Worm (Caenorhabditis elegans) whole organism, L4 larva: ENCODE measurements around the gene nlp-29.

Source experiments
- D1046.2 ChIP-seq: fragments of 200-800 bp; sonication (Bioruptor generic); IDR thresholded peaks from 2 replicates; pipeline ENCODE4 v1.3.6; 2022; ENCODE audit warnings: missing genetic modification characterization, missing compliant biosample characterization
- F37D6.2 ChIP-seq: sonication (generic microtip); optimal IDR thresholded peaks from 2 replicates; lab custom pipeline; 2016; ENCODE audit warnings: mild to moderate bottlenecking, missing genetic modification characterization, missing compliant biosample characterization
- F49E8.2 ChIP-seq: sonication (generic microtip); optimal IDR thresholded peaks from 2 replicates; lab custom pipeline; 2016; ENCODE audit warnings: missing compliant biosample characterization, mild to moderate bottlenecking, missing genetic modification characterization, borderline replicate concordance
- T20F7.1 ChIP-seq: fragments of 200-800 bp; sonication (Bioruptor generic); optimal IDR thresholded peaks from 2 replicates; lab custom pipeline; 2018; ENCODE audit warnings: mild to moderate bottlenecking, missing genetic modification characterization, missing compliant biosample characterization
- Y75B8A.6 ChIP-seq: fragments of 200-800 bp; sonication (Bioruptor generic); IDR thresholded peaks from 2 replicates; pipeline ENCODE4 v1.3.6; 2022; ENCODE audit warnings: missing genetic modification reagents, missing genetic modification characterization, missing compliant biosample characterization
- ZK337.2 ChIP-seq: fragments of 200-800 bp; sonication (Bioruptor generic); IDR thresholded peaks from 2 replicates; pipeline ENCODE4 v1.3.6; 2022; ENCODE audit warnings: missing genetic modification reagents, missing genetic modification characterization, missing compliant biosample characterization
- ZK546.5 ChIP-seq, 2 experiments: sonication (generic microtip); optimal IDR thresholded peaks; 2 replicates each; lab custom pipeline; 2017; ENCODE audit warnings: missing biosample characterization in 2 of 2, missing genetic modification characterization in 2 of 2
- aha-1 ChIP-seq: fragments of 150-350 bp; peaks from one replicate; lab custom pipeline; 2014; ENCODE audit warnings: missing biosample characterization, missing genetic modification characterization
- ceh-32 ChIP-seq: sonication (generic microtip); optimal IDR thresholded peaks from 2 replicates; lab custom pipeline; 2016; ENCODE audit warnings: mild to moderate bottlenecking, missing genetic modification characterization, missing compliant biosample characterization; ENCODE audit not compliant: poor library complexity
- ceh-82 ChIP-seq: sonication (generic microtip); optimal IDR thresholded peaks from 2 replicates; lab custom pipeline; 2017; ENCODE audit warnings: missing biosample characterization, missing genetic modification characterization
- cey-2 ChIP-seq: sonication (generic microtip); optimal IDR thresholded peaks from 3 replicates; lab custom pipeline; 2017; ENCODE audit warnings: missing genetic modification characterization, mild to moderate bottlenecking, missing compliant biosample characterization, antibody characterized with exemption, borderline replicate concordance; ENCODE audit not compliant: insufficient read depth
- daf-12 ChIP-seq: fragments of 150-350 bp; optimal IDR thresholded peaks from 2 replicates; lab custom pipeline; 2014; ENCODE audit warnings: missing biosample characterization, missing genetic modification reagents, missing genetic modification characterization
- daf-16 ChIP-seq, 3 experiments: sonication (generic microtip); optimal IDR thresholded peaks; 2 replicates each; lab custom pipeline; 2016 to 2017; ENCODE audit warnings: missing genetic modification characterization in 3 of 3, missing genetic modification reagents in 3 of 3, mild to moderate bottlenecking in 2 of 3, missing compliant biosample characterization in 2 of 3, missing biosample characterization in 1 of 3, moderate library complexity in 1 of 3
- daf-19 ChIP-seq: fragments of 200-800 bp; sonication (Bioruptor generic); conservative IDR thresholded peaks from 2 replicates; pipeline ENCODE4 v1.3.6; 2022; ENCODE audit warnings: missing genetic modification characterization, missing compliant biosample characterization
- dmd-6 ChIP-seq: fragments of 200-800 bp; sonication (Bioruptor generic); IDR thresholded peaks from 2 replicates; pipeline ENCODE4 v1.3.6; 2022; ENCODE audit warnings: missing genetic modification reagents, missing genetic modification characterization, missing compliant biosample characterization
- dmd-9 ChIP-seq: fragments of 200-800 bp; sonication (Bioruptor generic); IDR thresholded peaks from 2 replicates; pipeline ENCODE4 v1.3.6; 2022; ENCODE audit warnings: missing genetic modification reagents, missing genetic modification characterization, missing compliant biosample characterization
- dpl-1 ChIP-seq: fragments of 150-350 bp; optimal IDR thresholded peaks from 2 replicates; lab custom pipeline; 2014; ENCODE audit warnings: missing biosample characterization, missing genetic modification reagents, missing genetic modification characterization
- dve-1 ChIP-seq: sonication (generic microtip); optimal IDR thresholded peaks from 2 replicates; lab custom pipeline; 2017; ENCODE audit warnings: antibody characterized with exemption, mild to moderate bottlenecking, missing genetic modification characterization, missing compliant biosample characterization; ENCODE audit not compliant: insufficient read depth
- gei-8 ChIP-seq: fragments of 200-800 bp; sonication (Bioruptor generic); optimal IDR thresholded peaks from 2 replicates; lab custom pipeline; 2018; ENCODE audit warnings: mild to moderate bottlenecking, missing genetic modification characterization, missing compliant biosample characterization
- hlh-11 ChIP-seq: fragments of 200-800 bp; sonication (Bioruptor generic); optimal IDR thresholded peaks from 2 replicates; lab custom pipeline; 2018; ENCODE audit warnings: mild to moderate bottlenecking, missing genetic modification characterization, missing compliant biosample characterization
- lin-1 ChIP-seq: fragments of 200-800 bp; sonication (Bioruptor generic); IDR thresholded peaks from 2 replicates; pipeline ENCODE4 v1.3.6; 2022; ENCODE audit warnings: missing genetic modification reagents, missing genetic modification characterization, missing compliant biosample characterization
- lin-38 ChIP-seq: fragments of 200-800 bp; sonication (Bioruptor generic); IDR thresholded peaks from 2 replicates; pipeline ENCODE4 v1.3.6; 2022; ENCODE audit warnings: missing genetic modification reagents, missing genetic modification characterization, missing compliant biosample characterization
- lsy-2 ChIP-seq, 2 experiments: fragments of 150-350 bp in 1 of 2; sonication (generic microtip) in 1 of 2; optimal IDR thresholded peaks; 2 replicates each; lab custom pipeline; 2014 to 2017; ENCODE audit warnings: missing biosample characterization in 2 of 2, missing genetic modification characterization in 2 of 2
- mdl-1 ChIP-seq, 2 experiments: fragments of 150-350 bp in 1 of 2; sonication (generic microtip) in 1 of 2; optimal IDR thresholded peaks; 2 replicates each; lab custom pipeline; 2014 to 2017; ENCODE audit warnings: missing biosample characterization in 2 of 2, missing genetic modification characterization in 2 of 2
- mxl-3 ChIP-seq: fragments of 200-800 bp; sonication (Bioruptor generic); optimal IDR thresholded peaks from 2 replicates; lab custom pipeline; 2018; ENCODE audit warnings: mild to moderate bottlenecking, missing genetic modification characterization, missing compliant biosample characterization
- nhr-102 ChIP-seq: sonication (generic microtip); optimal IDR thresholded peaks from 2 replicates; lab custom pipeline; 2016; ENCODE audit warnings: mild to moderate bottlenecking, missing genetic modification characterization, moderate library complexity, missing compliant biosample characterization
- nhr-11 ChIP-seq: fragments of 150-350 bp; optimal IDR thresholded peaks from 2 replicates; lab custom pipeline; 2014; ENCODE audit warnings: missing biosample characterization, missing genetic modification characterization
- nhr-25 ChIP-seq: sonication (generic microtip); optimal IDR thresholded peaks from 2 replicates; lab custom pipeline; 2017; ENCODE audit warnings: missing genetic modification characterization, mild to moderate bottlenecking, missing compliant biosample characterization, antibody characterized with exemption, moderate library complexity, borderline replicate concordance; ENCODE audit not compliant: insufficient read depth
- nhr-28 ChIP-seq: fragments of 150-350 bp; optimal IDR thresholded peaks from 2 replicates; lab custom pipeline; 2014; ENCODE audit warnings: missing biosample characterization, missing genetic modification characterization
- nhr-41 ChIP-seq: fragments of 200-800 bp; sonication (Bioruptor generic); IDR thresholded peaks from 2 replicates; pipeline ENCODE4 v1.3.6; 2022; ENCODE audit warnings: missing genetic modification reagents, missing genetic modification characterization, missing compliant biosample characterization
- nhr-77 ChIP-seq: fragments of 150-350 bp; optimal IDR thresholded peaks from 2 replicates; lab custom pipeline; 2014; ENCODE audit warnings: missing biosample characterization, missing genetic modification characterization
- pqm-1 ChIP-seq: sonication (generic microtip); optimal IDR thresholded peaks from 2 replicates; lab custom pipeline; 2017; ENCODE audit warnings: missing biosample characterization, missing genetic modification characterization
- rbr-2 ChIP-seq: sonication (generic microtip); optimal IDR thresholded peaks from 2 replicates; lab custom pipeline; 2016; ENCODE audit warnings: missing genotype, missing genetic modification characterization, missing compliant biosample characterization
- saeg-2 ChIP-seq: fragments of 200-800 bp; sonication (Bioruptor generic); IDR thresholded peaks from 2 replicates; pipeline ENCODE4 v1.3.6; 2022; ENCODE audit warnings: missing genetic modification reagents, missing genetic modification characterization, missing compliant biosample characterization
- skn-1 ChIP-seq: fragments of 150-350 bp; optimal IDR thresholded peaks from 2 replicates; lab custom pipeline; 2014; ENCODE audit warnings: missing biosample characterization, missing genetic modification characterization
- spr-3 ChIP-seq: fragments of 200-800 bp; sonication (Bioruptor generic); optimal IDR thresholded peaks from 2 replicates; lab custom pipeline; 2018; ENCODE audit warnings: mild to moderate bottlenecking, missing genetic modification characterization, missing compliant biosample characterization
- unc-130 ChIP-seq: sonication (generic microtip); optimal IDR thresholded peaks from 2 replicates; lab custom pipeline; 2016; ENCODE audit warnings: missing genetic modification reagents, missing genetic modification characterization, missing compliant biosample characterization
- zag-1 ChIP-seq: fragments of 150-350 bp; optimal IDR thresholded peaks from 2 replicates; lab custom pipeline; 2014; ENCODE audit warnings: missing biosample characterization, missing genetic modification characterization

Gene nlp-29

ce11 chrV:3949723-3950122 lies 34.5 kb upstream of the nlp-29 start, which contains the start of gene dach-1:
TSS of gene dach-1 (plus strand) at chrV:3950023.
- no peak for TF ChIP-seq D1046.2
- peak; percentile 65 for TF ChIP-seq aha-1 (tag; lab: Kevin White, UChicago)
- TF ChIP-seq zag-1 = no peak
- TF ChIP-seq daf-16 (GFP tag; optimal IDR thresholded peaks at IDR 0.05; lab: Kevin White, UChicago) = no peak
- TF ChIP-seq daf-16 (tag; optimal IDR thresholded peaks at IDR 0.05; lab: Kevin White, UChicago) = peak; percentile 66

DNA sequence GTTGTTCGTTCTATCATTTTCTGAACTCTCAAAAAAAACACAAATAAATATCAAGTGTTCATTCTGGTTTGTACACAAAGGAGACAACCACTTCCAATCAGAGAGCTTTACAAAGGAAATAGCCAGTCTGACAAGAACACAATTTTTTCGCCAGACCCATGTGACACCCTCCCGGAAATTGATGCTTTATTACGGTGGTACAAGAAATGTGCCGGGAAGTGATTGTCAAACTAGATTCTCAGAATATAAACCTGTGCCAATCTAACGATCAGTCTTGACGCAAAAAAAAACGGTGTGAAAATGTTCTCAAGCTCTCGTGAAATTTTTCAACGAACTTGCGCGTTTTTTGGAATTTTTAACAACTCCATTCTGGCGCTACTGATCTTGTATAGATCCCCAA lies 30.5 kb upstream of the nlp-29 start, which contains the start of gene str-247:
Gene str-247 (plus strand): TSS at position 301 of the 400 bp plus-strand sequence.
- no peak for TF ChIP-seq lin-38 (GFP tag; lab: Robert Waterston, UW)
- TF ChIP-seq daf-16 (GFP tag; optimal IDR thresholded peaks at IDR 0.05; lab: Kevin White, UChicago) = no peak
- no peak for TF ChIP-seq daf-16 (tag; optimal IDR thresholded peaks at IDR 0.05; lab: Kevin White, UChicago)
- TF ChIP-seq nhr-25 (tag; lab: Kevin White, UChicago) = no peak
- TF ChIP-seq mxl-3 (GFP tag; lab: Kevin White, UChicago) = no peak
- TF ChIP-seq F49E8.2 (tag; lab: Kevin White, UChicago) = no peak
- no peak for TF ChIP-seq skn-1
- TF ChIP-seq unc-130 = no peak
- no peak for TF ChIP-seq ceh-32 (tag; lab: Kevin White, UChicago)
- no peak for TF ChIP-seq dpl-1 (GFP tag; lab: Kevin White, UChicago)
- TF ChIP-seq pqm-1 = no peak
- TF ChIP-seq rbr-2 (tag; lab: Kevin White, UChicago) = no peak
- no peak for TF ChIP-seq nhr-41 (GFP tag; lab: Robert Waterston, UW)
- TF ChIP-seq nhr-28 = no peak
- TF ChIP-seq ceh-82 = no peak
- TF ChIP-seq dmd-9 = no peak
- TF ChIP-seq daf-12 (tag; lab: Kevin White, UChicago) = no peak
- TF ChIP-seq lsy-2 (tag; optimal IDR thresholded peaks at IDR 0.05; lab: Kevin White, UChicago) = no peak
- no peak for TF ChIP-seq nhr-11
- TF ChIP-seq ZK337.2 = no peak
- TF ChIP-seq, all 104 proteins: peak for 0

DNA sequence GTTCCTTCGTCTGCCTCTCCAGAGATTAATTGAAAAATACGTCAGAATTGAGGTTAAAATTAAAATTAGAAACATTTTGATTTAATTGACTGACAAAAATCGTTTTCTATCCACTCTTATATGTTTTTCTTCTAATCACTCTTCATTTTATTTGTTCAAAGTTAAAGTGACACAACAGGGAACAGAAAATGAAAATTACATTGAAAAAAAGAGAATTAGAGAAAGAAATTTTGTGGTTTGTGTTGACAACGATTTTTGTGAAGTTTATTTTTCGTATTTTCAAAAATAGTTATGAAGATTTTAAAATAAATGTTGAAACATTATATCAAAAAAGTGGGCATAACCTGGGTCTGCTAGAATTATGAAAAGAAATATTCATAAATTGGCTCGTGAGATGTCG lies 26.6 kb upstream of the nlp-29 start, which contains the start of gene cyp-34A5:
Gene cyp-34A5 (minus strand): TSS at position 101 of the 400 bp plus-strand sequence.
- TF ChIP-seq daf-12 (tag; lab: Kevin White, UChicago) (no peak), nhr-28 (peak; percentile 49), daf-19 (GFP tag; lab: Robert Waterston, UW) (no peak), lin-1 (GFP tag; lab: Robert Waterston, UW) (no peak), D1046.2 (no peak), saeg-2 (GFP tag; lab: Robert Waterston, UW) (no peak), T20F7.1 (no peak), F37D6.2 (tag; lab: Kevin White, UChicago) (no peak), cey-2 (no peak)

ce11 chrV:3961235-3961634 lies 23.0 kb upstream of the nlp-29 start, which contains the start of gene cyp-34A6:
TSS of gene cyp-34A6 (minus strand) at chrV:3961335.
- TF ChIP-seq daf-16 (GFP tag; optimal IDR thresholded peaks at IDR 0.05; lab: Kevin White, UChicago) = no peak
- peak; percentile 49 for TF ChIP-seq daf-16 (tag; optimal IDR thresholded peaks at IDR 0.05; lab: Kevin White, UChicago)
- no peak for TF ChIP-seq daf-19 (GFP tag; lab: Robert Waterston, UW)
- TF ChIP-seq daf-12 (tag; lab: Kevin White, UChicago) = no peak
- TF ChIP-seq, all 104 proteins: peak for 1

- TF ChIP-seq nhr-28 = peak; percentile 42
- no peak for TF ChIP-seq lin-1 (GFP tag; lab: Robert Waterston, UW)
- TF ChIP-seq, all 104 proteins: peak for 1
Measured at ce11 chrV:3963715-3964114, 20.5 kb upstream of the nlp-29 start, which contains the start of gene cyp-34A7. TSS of gene cyp-34A7 (minus strand) at chrV:3963815.

- peak; percentile 4 for TF ChIP-seq hlh-11
- TF ChIP-seq mdl-1 (tag; optimal IDR thresholded peaks at IDR 0.05; lab: Kevin White, UChicago) = peak in 1 of 2 experiments; percentile 24
- TF ChIP-seq gei-8 (GFP tag; lab: Kevin White, UChicago) = no peak
- no peak for TF ChIP-seq spr-3
- no peak for TF ChIP-seq ZK546.5 (tag; optimal IDR thresholded peaks at IDR 0.05; lab: Kevin White, UChicago)
- peak; percentile 52; the same call in 1 of the 2 replicates for TF ChIP-seq dmd-6 (GFP tag; lab: Robert Waterston, UW)
- TF ChIP-seq daf-16 (GFP tag; optimal IDR thresholded peaks at IDR 0.05; lab: Kevin White, UChicago) = no peak
- peak; percentile 2 for TF ChIP-seq daf-16 (tag; optimal IDR thresholded peaks at IDR 0.05; lab: Kevin White, UChicago)
- TF ChIP-seq nhr-102 (tag; lab: Kevin White, UChicago) = peak; percentile 24
- no peak for TF ChIP-seq nhr-41 (GFP tag; lab: Robert Waterston, UW)
- peak; percentile 84 for TF ChIP-seq nhr-77 (tag; lab: Kevin White, UChicago)
- TF ChIP-seq dve-1 (tag; lab: Kevin White, UChicago) = peak; percentile 57
- TF ChIP-seq nhr-28 = peak; percentile 79
- TF ChIP-seq nhr-25 (tag; lab: Kevin White, UChicago) = no peak
- TF ChIP-seq rbr-2 (tag; lab: Kevin White, UChicago) = no peak
- TF ChIP-seq lin-38 (GFP tag; lab: Robert Waterston, UW) = no peak
- TF ChIP-seq Y75B8A.6 = no peak
Measured at ce11 chrV:3967762-3968161, 16.5 kb upstream of the nlp-29 start, which contains the start of gene cyp-34A8. TSS of gene cyp-34A8 (minus strand) at chrV:3967823.
